Worm (Caenorhabditis elegans): ENCODE data around the gene srbc-13.
"Not testable (repeated sequence)": the region's sequence is repeated elsewhere in the genome, so short reads cannot be mapped to it uniquely, and the experiment has no call there.

Gene srbc-13

DNA sequence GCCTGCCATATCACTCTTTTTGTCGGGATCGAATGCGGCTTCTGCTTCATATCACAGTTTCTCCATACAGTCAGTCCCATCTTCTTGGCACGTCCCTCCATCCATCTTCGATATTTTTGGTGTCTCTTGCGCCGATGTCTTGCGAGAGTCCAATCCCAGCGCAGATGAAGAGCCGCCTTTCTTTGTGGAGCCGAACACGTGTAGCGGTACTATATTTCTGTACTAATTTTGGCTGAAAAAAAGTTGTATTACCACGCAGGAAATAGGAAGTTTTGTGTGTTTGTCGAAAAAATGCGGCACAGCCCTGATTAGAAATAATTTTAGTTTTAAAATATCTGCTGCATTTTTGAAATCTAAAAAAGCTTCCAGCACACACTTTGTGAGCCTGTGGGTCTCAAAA, 4.5 kb upstream of the srbc-13 start, which contains the start of gene K09C6.8:
Gene K09C6.8, minus strand, starts transcription at position 101 of the 400 bp plus-strand sequence.
- not testable (repeated sequence) for TF ChIP-seq unc-62 (GFP tag; optimal IDR thresholded peaks at IDR 0.05)

ce11 chrV:849042-849441, 1.4 kb downstream of the srbc-13 start:
- TF ChIP-seq unc-62 (GFP tag; optimal IDR thresholded peaks at IDR 0.05) = no peak

ce11 chrV:849512-849911, 1.9 kb downstream of the srbc-13 start, which contains the start of gene srbc-12:
Gene srbc-12 (plus strand): TSS chrV:849812.
- TF ChIP-seq unc-62 (GFP tag; optimal IDR thresholded peaks at IDR 0.05) = no peak

DNA sequence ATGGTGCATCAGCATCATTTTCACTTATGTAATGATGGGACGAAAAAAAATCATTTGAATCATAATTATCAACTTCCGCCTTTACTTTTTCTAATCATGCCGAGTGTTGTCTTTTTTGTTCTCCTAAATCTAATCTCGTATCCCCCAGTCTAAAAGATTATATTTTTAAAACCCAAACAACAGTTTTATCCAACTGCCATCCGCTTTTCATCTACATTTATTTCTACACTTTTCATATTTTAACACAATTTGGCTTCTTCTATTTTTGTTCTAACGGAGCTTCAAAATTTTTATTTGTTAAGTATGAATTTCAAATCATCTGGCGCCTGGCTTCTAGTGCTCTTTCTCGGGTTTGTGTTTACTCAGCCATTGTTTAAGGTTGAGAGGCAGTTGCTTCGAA, 4.6 kb downstream of the srbc-13 start, which contains the start of gene K09C6.3:
Gene K09C6.3, plus strand, starts transcription at position 301 of the 400 bp plus-strand sequence.
- TF ChIP-seq unc-62 (GFP tag; optimal IDR thresholded peaks at IDR 0.05) = no peak

ce11 chrV:854966-855365, 7.3 kb downstream of the srbc-13 start, which contains the start of gene K09C6.9:
Gene K09C6.9 (minus strand): TSS chrV:855066.
- no peak for TF ChIP-seq unc-62 (GFP tag; optimal IDR thresholded peaks at IDR 0.05)

DNA sequence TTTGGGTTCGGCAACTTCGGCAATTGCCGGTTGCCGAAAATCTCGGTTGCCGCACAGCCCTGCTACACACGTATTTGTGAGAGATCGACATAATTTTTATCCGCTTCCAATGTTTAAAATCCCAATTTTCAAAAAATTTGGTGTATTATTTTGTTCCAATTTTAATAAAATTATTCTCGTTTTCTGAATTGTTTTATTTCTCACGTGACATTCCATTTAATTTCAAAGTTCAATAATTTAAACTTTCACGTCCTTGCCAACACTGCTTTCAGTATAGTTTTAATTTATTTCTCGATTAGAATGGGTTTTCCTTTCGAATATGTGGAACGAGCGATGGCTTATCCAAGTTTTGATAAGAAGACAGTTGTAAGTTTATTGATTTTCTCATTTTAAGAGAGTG, 8.9 kb downstream of the srbc-13 start, which contains the start of gene K09C6.2:
Gene K09C6.2, plus strand, starts transcription at position 301 of the 400 bp plus-strand sequence.
- no peak for TF ChIP-seq unc-62 (GFP tag; optimal IDR thresholded peaks at IDR 0.05)

DNA sequence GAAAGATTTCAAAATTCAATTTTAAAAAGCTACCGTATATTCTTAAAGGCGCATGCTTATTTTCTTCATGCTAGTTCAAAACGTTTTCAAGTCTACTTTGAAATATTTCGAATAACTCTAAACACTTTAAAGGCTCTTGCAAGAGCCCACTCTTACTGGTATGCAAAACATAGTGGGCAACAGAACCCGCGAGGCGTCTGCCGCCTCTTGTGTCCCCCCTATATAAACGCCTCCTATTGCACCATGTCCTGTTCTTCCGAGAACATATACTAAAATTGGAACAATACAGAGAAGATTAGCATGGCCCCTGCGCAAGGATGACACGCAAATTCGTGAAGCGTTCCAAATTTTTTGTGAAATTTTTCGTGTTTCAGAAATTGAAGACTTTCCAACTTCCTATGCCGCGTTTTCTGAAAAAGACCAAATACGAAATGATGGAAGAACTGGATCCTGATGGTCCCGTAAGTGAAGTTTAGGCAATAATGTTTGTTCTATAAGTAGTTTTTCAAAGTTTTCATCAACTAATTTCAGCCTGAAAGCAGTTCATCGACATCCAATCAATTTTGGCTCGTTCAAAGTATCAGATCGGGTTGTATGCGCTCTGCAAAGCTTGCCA, 11.3 kb downstream of the srbc-13 start:
- TF ChIP-seq unc-62 (GFP tag; optimal IDR thresholded peaks at IDR 0.05) = no peak

DNA sequence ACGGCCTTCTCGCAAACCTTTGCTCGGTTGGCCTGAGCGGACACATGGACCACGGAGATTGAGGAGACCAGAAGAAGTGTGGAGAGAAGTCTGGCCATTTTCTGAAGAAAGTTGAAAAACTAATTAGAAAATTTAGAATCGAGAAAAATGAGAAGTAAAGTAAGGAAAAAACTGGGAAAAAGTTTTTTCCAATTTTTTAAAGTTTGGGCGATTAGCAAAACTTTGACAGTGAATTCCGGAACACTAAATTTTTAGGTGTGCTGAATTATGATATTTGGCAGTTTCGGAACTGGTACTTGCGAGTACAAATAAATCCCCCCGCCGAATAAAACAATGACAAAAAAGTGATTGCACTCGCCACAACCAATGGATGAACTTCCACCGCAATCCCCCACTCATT, 19.1 kb downstream of the srbc-13 start, which contains the start of gene T02B11.3:
Gene T02B11.3, minus strand, starts transcription at position 101 of the 400 bp plus-strand sequence.
- TF ChIP-seq unc-62 (GFP tag; optimal IDR thresholded peaks at IDR 0.05) = no peak

DNA sequence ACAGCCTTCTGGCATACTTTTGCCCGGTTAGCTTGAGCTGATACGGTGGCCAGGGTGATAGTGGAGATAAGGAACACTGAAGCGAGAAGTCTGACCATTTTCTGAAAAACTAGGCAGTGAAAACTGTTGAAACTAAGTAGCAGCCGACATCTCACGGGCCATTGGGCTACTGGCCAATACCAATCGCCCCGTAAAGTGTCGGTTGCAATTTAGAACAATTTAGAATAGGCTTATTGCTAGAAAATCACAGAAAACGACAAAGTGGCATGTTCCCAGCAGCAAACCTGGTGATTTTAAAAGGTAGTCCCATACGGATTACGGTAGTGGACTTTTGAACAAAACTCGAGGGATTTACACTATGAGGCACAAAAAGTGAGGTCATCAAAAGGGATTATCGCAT, 23.4 kb downstream of the srbc-13 start, which contains the start of gene T02B11.4:
Gene T02B11.4, minus strand, starts transcription at position 101 of the 400 bp plus-strand sequence.
- no peak for TF ChIP-seq unc-62 (GFP tag; optimal IDR thresholded peaks at IDR 0.05)

DNA sequence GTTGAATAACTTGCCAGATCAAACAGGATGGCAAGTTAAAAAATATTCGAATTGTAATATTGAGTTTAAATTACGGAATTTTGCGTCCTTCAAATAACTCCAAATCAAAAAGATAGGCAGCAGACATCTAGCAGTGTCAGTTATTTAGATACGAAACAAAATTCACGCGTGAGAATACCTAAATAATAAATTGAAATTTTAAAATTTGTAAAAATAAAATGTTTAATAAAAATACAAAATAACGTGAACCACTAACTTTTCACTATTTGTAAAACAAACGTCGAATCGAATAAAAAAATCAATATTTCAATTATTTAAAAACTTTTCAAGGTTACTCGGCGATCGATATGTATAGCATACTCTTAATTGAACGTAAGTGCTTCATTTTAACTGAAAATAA, 28.3 kb downstream of the srbc-13 start, which contains the start of gene T02B11.9:
Gene T02B11.9, plus strand, starts transcription at position 301 of the 400 bp plus-strand sequence.
- TF ChIP-seq unc-62 (GFP tag; optimal IDR thresholded peaks at IDR 0.05) = no peak

DNA sequence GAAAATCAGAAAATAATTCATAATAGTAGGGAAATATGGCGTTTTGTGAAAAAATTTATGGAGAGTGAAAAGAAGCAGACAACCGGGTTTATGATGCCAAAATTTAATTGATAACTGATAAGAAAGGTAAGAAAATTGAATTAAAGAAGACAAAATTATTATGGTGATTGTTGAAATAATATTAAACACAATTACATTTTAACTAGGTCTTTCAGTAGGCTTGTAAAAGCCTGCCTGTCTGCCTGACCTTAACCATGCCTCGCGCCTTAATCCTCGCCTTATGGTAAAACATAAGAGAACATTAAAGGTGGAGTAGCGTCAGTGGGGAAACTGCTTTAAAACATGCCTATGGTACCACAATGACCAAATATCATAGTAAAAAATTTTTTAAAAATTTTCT, 30.9 kb downstream of the srbc-13 start, which contains the start of gene T02B11.8:
Gene T02B11.8, minus strand, starts transcription at position 101 of the 400 bp plus-strand sequence.
- TF ChIP-seq unc-62 (GFP tag; optimal IDR thresholded peaks at IDR 0.05) = no peak

DNA sequence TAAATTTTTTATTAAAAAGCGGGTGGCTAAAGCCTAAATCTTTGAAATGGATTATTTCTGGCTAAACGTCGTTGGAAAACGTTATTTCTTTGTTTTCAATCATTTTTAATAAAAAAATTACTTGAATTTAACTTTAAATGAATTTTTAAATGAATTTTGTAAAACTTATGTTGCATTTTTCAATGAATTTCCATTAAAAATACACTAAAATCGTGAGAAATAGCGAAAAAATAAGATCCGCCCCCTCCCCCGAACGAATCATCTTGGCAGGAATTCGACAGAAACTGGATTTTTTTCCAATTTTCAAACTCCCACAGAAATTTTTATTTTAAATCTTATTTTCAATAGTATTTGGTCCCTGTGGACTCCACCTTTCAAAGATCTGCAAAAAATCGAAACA, 31.6 kb downstream of the srbc-13 start, which contains the start of gene srg-53:
Gene srg-53, plus strand, starts transcription at position 301 of the 400 bp plus-strand sequence.
- no peak for TF ChIP-seq unc-62 (GFP tag; optimal IDR thresholded peaks at IDR 0.05)

DNA sequence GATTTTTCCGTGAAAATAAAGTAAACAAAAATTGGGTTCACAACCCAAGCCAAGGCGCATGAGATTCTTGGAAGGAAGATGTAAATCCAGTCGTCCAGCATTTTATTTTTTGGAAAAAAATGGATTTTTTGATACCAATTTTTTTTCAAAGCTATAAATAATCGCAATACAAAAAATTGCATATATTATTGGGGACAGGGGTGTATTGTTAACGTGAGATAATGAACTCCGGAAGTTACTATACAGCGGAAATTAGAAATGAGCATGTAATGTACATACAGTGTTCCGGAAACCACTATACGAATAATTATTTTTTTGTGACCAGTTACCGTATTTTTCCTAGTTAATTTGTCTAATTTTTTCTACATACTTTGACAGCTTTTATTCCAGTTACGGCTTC, 36.7 kb downstream of the srbc-13 start, which contains the start of gene srj-38:
Gene srj-38, minus strand, starts transcription at position 101 of the 400 bp plus-strand sequence.
- TF ChIP-seq unc-62 (GFP tag; optimal IDR thresholded peaks at IDR 0.05) = no peak

- no peak for TF ChIP-seq unc-62 (GFP tag; optimal IDR thresholded peaks at IDR 0.05)
These were observed 41.6 kb downstream of the srbc-13 start, which contains the start of gene T02B11.6 for ce11 chrV:889216-889615. Gene T02B11.6 (minus strand): TSS chrV:889316.

DNA sequence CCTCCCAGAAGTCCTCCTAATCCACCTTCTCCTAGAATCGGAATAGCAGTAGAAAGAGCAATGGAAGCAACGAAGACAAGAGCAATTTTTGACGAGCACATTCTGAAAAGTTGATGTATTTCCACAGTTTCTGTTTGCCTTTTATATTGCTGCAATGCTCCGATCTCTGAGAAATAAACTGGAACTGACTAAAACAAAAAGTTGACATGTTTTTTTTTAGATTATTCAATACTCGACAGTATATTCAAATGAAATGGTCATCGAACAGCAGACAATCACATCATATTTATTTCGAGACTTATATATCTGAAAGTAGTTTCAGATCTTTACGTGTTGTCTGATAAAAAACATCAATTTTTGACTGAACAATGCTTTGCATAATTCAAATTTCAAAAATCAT, 42.8 kb downstream of the srbc-13 start, which contains the start of gene srlf-21:
Gene srlf-21, minus strand, starts transcription at position 101 of the 400 bp plus-strand sequence.
- TF ChIP-seq unc-62 (GFP tag; optimal IDR thresholded peaks at IDR 0.05) = no peak

DNA sequence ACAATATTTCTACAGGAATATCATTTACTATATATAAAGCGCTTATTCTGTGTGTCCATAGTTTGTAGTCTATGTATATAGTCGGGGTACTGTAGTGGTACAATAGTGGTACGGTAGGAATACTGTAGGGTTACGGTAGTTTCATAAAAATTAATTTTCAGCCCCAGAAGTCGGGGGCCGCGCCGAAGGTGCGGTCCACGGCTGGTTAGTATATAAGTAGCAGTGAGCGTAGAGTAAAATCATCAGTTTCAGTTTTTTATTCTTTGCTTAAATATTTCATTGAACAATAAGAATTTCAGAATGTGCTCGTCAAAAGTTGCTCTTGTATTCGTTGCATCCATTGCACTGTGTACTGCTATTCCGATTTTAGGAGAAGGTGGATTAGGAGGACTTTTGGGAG, 43.2 kb downstream of the srbc-13 start, which contains the start of gene srlf-22:
Gene srlf-22, plus strand, starts transcription at position 301 of the 400 bp plus-strand sequence.
- TF ChIP-seq unc-62 (GFP tag; optimal IDR thresholded peaks at IDR 0.05) = not testable (repeated sequence)

All from whole organism, dauer.